Worm (Caenorhabditis elegans) whole organism, L3 larva: ENCODE measurements around the gene F09C12.2.

Experiments
- ceh-16 ChIP-seq: sonication (generic microtip); optimal IDR thresholded peaks from 2 replicates; lab custom pipeline; 2017; ENCODE audit warnings: missing biosample characterization, missing genetic modification characterization
- ceh-9 ChIP-seq: sonication (generic microtip); optimal IDR thresholded peaks from 2 replicates; lab custom pipeline; 2018; ENCODE audit warnings: missing biosample characterization, missing genetic modification characterization
- elt-2 ChIP-seq: sonication (generic microtip); optimal IDR thresholded peaks from 2 replicates; lab custom pipeline; 2016; ENCODE audit warnings: missing genetic modification reagents, mild to moderate bottlenecking, missing genetic modification characterization, missing compliant biosample characterization
- lin-39 ChIP-seq: fragments of 150-350 bp; optimal IDR thresholded peaks from 2 replicates; lab custom pipeline; 2018; ENCODE audit warnings: missing biosample characterization, missing genetic modification reagents, missing genetic modification characterization
- mdl-1 ChIP-seq: fragments of 150-350 bp; optimal IDR thresholded peaks from 2 replicates; lab custom pipeline; 2014; ENCODE audit warnings: missing biosample characterization, missing genetic modification characterization
- nhr-11 ChIP-seq: fragments of 150-350 bp; optimal IDR thresholded peaks from 2 replicates; lab custom pipeline; 2014; ENCODE audit warnings: missing biosample characterization, missing genetic modification characterization
- nhr-25 ChIP-seq: sonication (generic microtip); optimal IDR thresholded peaks from 2 replicates; lab custom pipeline; 2017; ENCODE audit warnings: missing biosample characterization, missing genetic modification characterization
- snpc-4 ChIP-seq: fragments of 150-350 bp; optimal IDR thresholded peaks from 2 replicates; lab custom pipeline; 2014; ENCODE audit warnings: missing biosample characterization, missing genetic modification characterization
- ztf-11 ChIP-seq: fragments of 150-350 bp; optimal IDR thresholded peaks from 2 replicates; lab custom pipeline; 2014; ENCODE audit warnings: missing biosample characterization, missing genetic modification characterization
- ztf-4 ChIP-seq: fragments of 150-350 bp; optimal IDR thresholded peaks from 2 replicates; lab custom pipeline; 2014; ENCODE audit warnings: missing biosample characterization, missing genetic modification characterization

ce11 chrII:5120612-5121011 lies 10.8 kb downstream of the F09C12.2 start:
- no peak for TF ChIP-seq elt-2 (tag; lab: Kevin White, UChicago)
- TF ChIP-seq lin-39, result no peak
- TF ChIP-seq ceh-16 (tag; lab: Kevin White, UChicago), result no peak
- no peak for TF ChIP-seq ztf-4
- TF ChIP-seq nhr-11 (tag; lab: Kevin White, UChicago), result no peak
- TF ChIP-seq snpc-4 (tag; lab: Kevin White, UChicago), result no peak
- no peak for TF ChIP-seq ceh-9 (tag; lab: Kevin White, UChicago)
- no peak for TF ChIP-seq nhr-25 (tag; lab: Kevin White, UChicago)
- no peak for TF ChIP-seq ztf-11 (tag; lab: Kevin White, UChicago)
- no peak for TF ChIP-seq mdl-1 (tag; lab: Kevin White, UChicago)
